Worm (Caenorhabditis elegans) whole organism, L3 larva: Measurements from ENCODE around the gene W03F9.4.

ENCODE experiments used
- R02D3.7 ChIP-seq: fragments of 150-350 bp; optimal IDR thresholded peaks from 2 replicates; lab custom pipeline; 2014; ENCODE audit warnings: missing biosample characterization, missing genetic modification characterization
- ZK546.5 ChIP-seq: sonication (generic microtip); optimal IDR thresholded peaks from 2 replicates; lab custom pipeline; 2017; ENCODE audit warnings: missing biosample characterization, missing genetic modification characterization
- ceh-82 ChIP-seq: fragments of 150-350 bp; optimal IDR thresholded peaks from 2 replicates; lab custom pipeline; 2014; ENCODE audit warnings: missing biosample characterization, missing genetic modification characterization

ce11 chrV:152156-152555 is 968 bp upstream of the W03F9.4 start:
- TF ChIP-seq ZK546.5 (tag; lab: Kevin White, UChicago) = no peak
- no peak for TF ChIP-seq ceh-82 (tag; lab: Kevin White, UChicago)
- TF ChIP-seq R02D3.7 (tag; lab: Kevin White, UChicago) = no peak
